Worm (Caenorhabditis elegans): ENCODE data around the gene T21E8.5.

The T21E8.5 gene

DNA sequence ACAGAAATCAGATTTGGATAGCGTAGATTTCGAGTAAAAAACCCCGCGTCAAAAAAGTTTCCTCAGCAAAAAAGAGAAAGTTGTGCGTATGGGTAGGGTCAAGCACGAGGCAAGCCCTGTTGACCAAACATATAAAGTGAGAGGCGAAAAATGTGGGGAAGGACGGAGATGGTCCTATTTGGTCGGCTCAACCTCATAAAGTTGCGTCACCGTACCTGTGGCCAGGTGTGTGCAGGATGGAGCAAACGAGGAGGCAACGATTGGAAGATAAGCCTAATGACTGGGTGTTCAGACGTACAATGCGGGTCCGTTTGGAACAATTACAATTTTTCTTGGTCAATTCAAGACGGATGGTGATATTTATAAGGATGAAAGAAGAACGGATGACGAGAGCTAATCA lies 41.2 kb downstream of the T21E8.5 start:
- no peak for TF ChIP-seq rpc-1 (optimal IDR thresholded peaks at IDR 0.05)
- TF ChIP-seq rpc-1 (tag; optimal IDR thresholded peaks at IDR 0.05) = no peak
- no peak for TF ChIP-seq tlf-1 (GFP tag; optimal IDR thresholded peaks at IDR 0.05)
- no peak for TF ChIP-seq dpl-1 (GFP tag; optimal IDR thresholded peaks at IDR 0.05)
- TF ChIP-seq him-1 (tag; optimal IDR thresholded peaks at IDR 0.05) = no peak
- TF ChIP-seq hmg-1.2 (GFP tag; IDR thresholded peaks at IDR 0.05) = no peak
- no peak for TF ChIP-seq hmg-20 (GFP tag; IDR thresholded peaks at IDR 0.05)
- no peak for TF ChIP-seq ztf-18 (tag; optimal IDR thresholded peaks at IDR 0.05)
- TF ChIP-seq Y67H2A.10 (GFP tag; conservative IDR thresholded peaks at IDR 0.05) = no peak
- TF ChIP-seq snpc-1.3 (tag; optimal IDR thresholded peaks at IDR 0.05; ENCODE audit: insufficient read depth) = no peak

DNA sequence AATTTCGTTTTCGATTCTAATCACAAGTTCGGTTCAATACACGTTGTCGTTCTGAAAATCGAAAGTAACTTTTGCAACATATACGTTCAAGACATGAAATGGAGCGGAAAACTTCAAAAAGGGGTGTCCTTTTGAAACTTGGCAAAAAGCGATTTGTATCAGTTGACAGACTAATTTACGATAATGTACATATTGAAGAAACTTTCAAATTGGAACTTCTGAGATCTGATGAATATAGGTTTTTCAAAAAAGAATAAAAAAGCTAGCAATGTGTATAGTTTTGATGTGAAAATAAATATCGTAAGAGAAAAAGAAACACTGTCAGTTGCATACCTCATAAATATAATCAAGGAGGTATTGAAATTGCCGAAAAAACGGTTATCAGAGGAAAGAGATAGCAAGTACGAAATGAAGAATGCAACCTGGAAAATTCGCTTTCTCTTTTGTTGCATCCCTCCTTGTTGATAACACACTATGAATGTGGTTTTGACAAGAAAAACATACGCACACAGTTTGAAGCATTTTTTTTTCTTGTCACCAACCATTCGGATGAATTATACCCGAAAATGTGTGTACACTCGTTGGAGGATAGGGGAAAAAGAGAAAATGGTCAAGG lies 43.1 kb downstream of the T21E8.5 start, which contains the start of gene dgn-1:
dgn-1 (minus strand) TSS at position 51 of the 616 bp plus-strand sequence.
- no peak for TF ChIP-seq unc-130 (GFP tag; optimal IDR thresholded peaks at IDR 0.05)
- TF ChIP-seq madf-3 (GFP tag; IDR thresholded peaks at IDR 0.05) = no peak
- no peak for TF ChIP-seq ceh-91 (GFP tag; IDR thresholded peaks at IDR 0.05)
- TF ChIP-seq F49E8.2 (tag; optimal IDR thresholded peaks at IDR 0.05; ENCODE audit: insufficient read depth) = no peak
- TF ChIP-seq hlh-12 (tag; optimal IDR thresholded peaks at IDR 0.05) = no peak
- peak; percentile 56 for TF ChIP-seq nhr-80 (tag; optimal IDR thresholded peaks at IDR 0.05)
- no peak for TF ChIP-seq hrde-1 (tag; optimal IDR thresholded peaks at IDR 0.05; ENCODE audit: borderline replicate concordance)

DNA sequence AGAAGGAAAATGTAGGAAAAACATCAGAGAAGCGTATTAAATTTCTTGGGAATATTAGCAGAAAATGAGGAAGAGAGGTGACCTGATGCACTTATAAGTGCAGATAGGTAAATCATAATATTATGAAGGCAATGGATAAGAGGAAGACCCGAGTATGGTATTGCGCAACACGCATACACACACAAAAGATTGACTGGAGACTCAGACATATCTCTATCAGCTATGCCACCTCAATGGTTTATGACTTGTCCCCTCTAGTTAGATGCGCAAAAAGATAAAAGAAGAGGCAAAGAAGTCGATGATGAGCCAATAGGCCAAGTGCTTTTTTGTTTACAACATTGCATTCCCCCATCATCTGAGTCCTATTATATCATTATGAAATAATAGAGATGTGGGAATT lies 46.1 kb downstream of the T21E8.5 start:
- TF ChIP-seq F57C9.4 (tag; optimal IDR thresholded peaks at IDR 0.05) (no peak), ztf-6 (GFP tag; IDR thresholded peaks at IDR 0.05) (no peak), mxl-1 (tag; optimal IDR thresholded peaks at IDR 0.05) (no peak), B0035.1 (tag; optimal IDR thresholded peaks at IDR 0.05) (no peak)

DNA sequence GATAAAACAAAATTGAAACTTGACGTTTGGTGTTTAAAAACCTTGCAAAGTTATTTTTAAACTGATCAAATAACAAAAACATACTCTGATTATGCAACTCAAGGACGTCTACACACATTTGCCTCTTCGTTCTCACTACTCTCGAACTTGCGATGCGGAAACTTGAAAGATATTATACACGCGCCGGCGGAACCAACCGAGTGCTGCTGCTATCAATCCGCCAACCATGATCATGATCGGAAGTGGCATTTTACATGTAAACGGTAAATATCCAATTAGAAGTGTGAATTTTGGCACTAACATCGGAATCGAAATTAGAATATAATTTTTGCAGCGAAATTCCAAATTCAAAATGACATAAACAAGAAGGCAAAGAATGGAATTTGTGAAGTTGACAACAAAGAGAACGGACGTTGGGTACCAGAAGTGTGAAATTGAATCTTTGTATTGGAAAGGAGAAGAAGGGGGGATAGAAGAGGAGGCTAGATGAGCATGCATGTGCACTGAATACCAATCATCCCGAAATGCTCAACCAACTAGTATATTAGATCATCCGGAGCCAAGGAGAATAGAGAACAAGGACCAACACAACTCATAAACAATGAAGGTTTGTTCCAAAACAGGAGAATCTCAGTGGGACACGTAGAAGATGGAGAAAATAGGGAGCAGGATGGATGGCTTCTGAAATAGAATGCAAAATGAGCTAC lies 47.5 kb downstream of the T21E8.5 start:
- TF ChIP-seq F10E7.11 (tag; optimal IDR thresholded peaks at IDR 0.05) (no peak), Y56A3A.18 (GFP tag; IDR thresholded peaks at IDR 0.05) (no peak), unc-62 (GFP tag; optimal IDR thresholded peaks at IDR 0.05) (no peak), sptf-2 (GFP tag; optimal IDR thresholded peaks at IDR 0.05) (no peak), F57C9.4 (tag; optimal IDR thresholded peaks at IDR 0.05) (no peak), B0035.1 (tag; optimal IDR thresholded peaks at IDR 0.05) (no peak), hlh-26 (GFP tag; conservative IDR thresholded peaks at IDR 0.05) (no peak), ekl-4 (GFP tag; IDR thresholded peaks at IDR 0.05) (no peak), cebp-1 (GFP tag; IDR thresholded peaks at IDR 0.05) (no peak), cebp-1 (tag; optimal IDR thresholded peaks at IDR 0.05) (no peak), C06A6.2 (GFP tag; conservative IDR thresholded peaks at IDR 0.05) (no peak)
